ENCODE assay signal across 3 fruit fly cellular contexts in the genomic region with DNA sequence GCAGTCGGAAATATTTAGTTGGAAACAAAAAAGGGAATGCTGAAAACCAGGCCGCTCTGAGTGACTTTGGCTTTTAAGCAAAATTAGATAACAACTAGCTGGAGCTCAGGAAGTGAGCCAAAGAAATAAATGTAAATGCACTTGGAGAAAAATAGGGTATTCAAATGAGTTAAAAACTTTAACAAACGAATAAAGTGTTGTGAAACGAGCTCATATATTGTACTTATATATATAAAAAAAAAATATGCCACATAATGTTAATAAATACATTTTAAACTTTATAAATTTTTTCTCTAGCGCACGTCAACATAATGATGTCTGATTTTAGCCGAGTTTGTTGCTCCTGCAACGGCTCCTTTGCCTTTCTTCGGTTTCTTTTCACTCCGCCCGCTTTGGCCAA.
A peak's percentile ranks its signal among the peaks of the same experiment; 100 is the strongest.
TF ChIP-seq lines count a peak whose summit lies in the region.

No protein-coding gene starts in this region.

- no peak for TF ChIP-seq CTCF in whole organism, embryonic (GFP tag; optimal IDR thresholded peaks at IDR 0.05; lab: Kevin White, UChicago)

TF ChIP-seq in whole organism, embryonic, 481 proteins besides CTCF, POLR2A, EP300 and RAD21:
- TF ChIP-seq Ets65A (GFP tag; lab: Kevin White, UChicago) (peak; percentile 14), gem (tag; optimal IDR thresholded peaks at IDR 0.05; lab: Kevin White, UChicago) (peak; percentile 14), danr (GFP tag; IDR thresholded peaks at IDR 0.05; lab: Robert Waterston, UW) (no peak), CG11456 (GFP tag; IDR thresholded peaks at IDR 0.05; lab: Robert Waterston, UW) (no peak), gro (GFP tag; optimal IDR thresholded peaks at IDR 0.05; lab: Kevin White, UChicago) (no peak), ato (GFP tag; IDR thresholded peaks at IDR 0.05; lab: Robert Waterston, UW; ENCODE audit: partially characterized antibody) (no peak), ap (GFP tag; IDR thresholded peaks at IDR 0.05; lab: Robert Waterston, UW) (no peak), z (GFP tag; IDR thresholded peaks at IDR 0.05; lab: Robert Waterston, UW) (no peak), Hr51 (GFP tag; optimal IDR thresholded peaks at IDR 0.05; lab: Kevin White, UChicago) (peak in 1 of 2 experiments; percentile 16), Sox102F (GFP tag; optimal IDR thresholded peaks at IDR 0.05; lab: Kevin White, UChicago) (peak; percentile 29), PHDP (tag; optimal IDR thresholded peaks at IDR 0.05; lab: Kevin White, UChicago) (no peak), CG15269 (tag; optimal IDR thresholded peaks at IDR 0.05; lab: Kevin White, UChicago) (peak; percentile 4), CG34376 (GFP tag; optimal IDR thresholded peaks at IDR 0.05; lab: Kevin White, UChicago) (no peak), bcd (GFP tag; optimal IDR thresholded peaks at IDR 0.05; lab: Kevin White, UChicago) (no peak), Adf1 (GFP tag; IDR thresholded peaks at IDR 0.05; lab: Robert Waterston, UW) (no peak), Bteb2 (GFP tag; optimal IDR thresholded peaks at IDR 0.05; lab: Kevin White, UChicago) (no peak), CG11695 (GFP tag; IDR thresholded peaks at IDR 0.05; lab: Robert Waterston, UW) (no peak)

TF ChIP-seq in whole organism, prepupa, 60 proteins besides CTCF, POLR2A, EP300 and RAD21 (continues in another document):
- TF ChIP-seq CG8119 (GFP tag; IDR thresholded peaks at IDR 0.05; lab: Robert Waterston, UW) (peak; percentile 48; the same call in 2 of the 3 replicates), CG10669 (GFP tag; optimal IDR thresholded peaks at IDR 0.05; lab: Kevin White, UChicago) (no peak), Ets21C (GFP tag; optimal IDR thresholded peaks at IDR 0.05; lab: Kevin White, UChicago) (no peak), achi (GFP tag; optimal IDR thresholded peaks at IDR 0.05; lab: Kevin White, UChicago) (no peak), Hr4 (GFP tag; optimal IDR thresholded peaks at IDR 0.05; lab: Kevin White, UChicago) (peak; percentile 38), dac (GFP tag; optimal IDR thresholded peaks at IDR 0.05; lab: Kevin White, UChicago) (no peak), CG8319 (GFP tag; optimal IDR thresholded peaks at IDR 0.05; lab: Kevin White, UChicago) (no peak), CG3919 (GFP tag; optimal IDR thresholded peaks at IDR 0.05; lab: Kevin White, UChicago) (no peak), Hr38 (GFP tag; optimal IDR thresholded peaks at IDR 0.05; lab: Kevin White, UChicago) (no peak), fd59A (GFP tag; optimal IDR thresholded peaks at IDR 0.05; lab: Kevin White, UChicago) (no peak), CG8632 (GFP tag; optimal IDR thresholded peaks at IDR 0.05; lab: Kevin White, UChicago) (peak; percentile 27), CG6854 (GFP tag; optimal IDR thresholded peaks at IDR 0.05; lab: Kevin White, UChicago) (no peak), spab (GFP tag; optimal IDR thresholded peaks at IDR 0.05; lab: Kevin White, UChicago) (no peak), Sox102F (GFP tag; optimal IDR thresholded peaks at IDR 0.05; lab: Kevin White, UChicago) (peak; percentile 13), CG11294 (GFP tag; IDR thresholded peaks at IDR 0.05; lab: Robert Waterston, UW) (no peak), esn (GFP tag; optimal IDR thresholded peaks at IDR 0.05; lab: Kevin White, UChicago) (peak; percentile 41), CG10631 (GFP tag; optimal IDR thresholded peaks at IDR 0.05; lab: Kevin White, UChicago) (no peak), CG3032 (tag; optimal IDR thresholded peaks at IDR 0.05; lab: Kevin White, UChicago) (no peak), pdm3 (GFP tag; optimal IDR thresholded peaks at IDR 0.05; lab: Kevin White, UChicago) (no peak), svp (GFP tag; lab: Kevin White, UChicago) (peak; percentile 72), Eip75B (GFP tag; optimal IDR thresholded peaks at IDR 0.05; lab: Kevin White, UChicago) (no peak), Sox14 (GFP tag; optimal IDR thresholded peaks at IDR 0.05; lab: Kevin White, UChicago) (no peak), CG31627 (GFP tag; optimal IDR thresholded peaks at IDR 0.05; lab: Kevin White, UChicago) (no peak), CG6792 (GFP tag; optimal IDR thresholded peaks at IDR 0.05; lab: Kevin White, UChicago) (no peak), Sox15 (GFP tag; optimal IDR thresholded peaks at IDR 0.05; lab: Kevin White, UChicago) (no peak), CG6163 (GFP tag; IDR thresholded peaks at IDR 0.05; lab: Robert Waterston, UW) (peak; percentile 42; the same call in 2 of the 3 replicates), Smox (GFP tag; optimal IDR thresholded peaks at IDR 0.05; lab: Kevin White, UChicago) (peak; percentile 22), Ets96B (tag; optimal IDR thresholded peaks at IDR 0.05; lab: Kevin White, UChicago) (no peak), ss (GFP tag; optimal IDR thresholded peaks at IDR 0.05; lab: Kevin White, UChicago) (no peak), CG9139 (GFP tag; optimal IDR thresholded peaks at IDR 0.05; lab: Kevin White, UChicago) (no peak), topi (GFP tag; optimal IDR thresholded peaks at IDR 0.05; lab: Kevin White, UChicago) (peak; percentile 9), CG15336 (GFP tag; IDR thresholded peaks at IDR 0.05; lab: Robert Waterston, UW) (peak; percentile 28; the same call in 1 of the 2 replicates), Gug (GFP tag; IDR thresholded peaks at IDR 0.05; lab: Robert Waterston, UW) (no peak), lz (GFP tag; optimal IDR thresholded peaks at IDR 0.05; lab: Kevin White, UChicago) (no peak), Eip78C (GFP tag; lab: Kevin White, UChicago) (peak; percentile 69), net (GFP tag; optimal IDR thresholded peaks at IDR 0.05; lab: Kevin White, UChicago) (no peak), acj6 (GFP tag; optimal IDR thresholded peaks at IDR 0.05; lab: Kevin White, UChicago) (peak; percentile 34), CG11902 (GFP tag; optimal IDR thresholded peaks at IDR 0.05; lab: Kevin White, UChicago) (no peak)

TF ChIP-seq in whole organism, wandering third instar larva, 38 proteins besides CTCF, POLR2A, EP300 and RAD21:
- TF ChIP-seq woc (GFP tag; optimal IDR thresholded peaks at IDR 0.05; lab: Kevin White, UChicago) = no peak
- no peak for TF ChIP-seq CG9705 (GFP tag; optimal IDR thresholded peaks at IDR 0.05; lab: Kevin White, UChicago)
- no peak for TF ChIP-seq Rel (GFP tag; optimal IDR thresholded peaks at IDR 0.05; lab: Kevin White, UChicago)
- TF ChIP-seq Rel (tag; optimal IDR thresholded peaks at IDR 0.05; lab: Kevin White, UChicago) = no peak
- peak; percentile 38 for TF ChIP-seq h (GFP tag; optimal IDR thresholded peaks at IDR 0.05; lab: Kevin White, UChicago)
- TF ChIP-seq dmrt93B (GFP tag; optimal IDR thresholded peaks at IDR 0.05; lab: Kevin White, UChicago) = no peak
- TF ChIP-seq OdsH (GFP tag; optimal IDR thresholded peaks at IDR 0.05; lab: Kevin White, UChicago) = peak; percentile 29
- no peak for TF ChIP-seq Dfd (GFP tag; optimal IDR thresholded peaks at IDR 0.05; lab: Kevin White, UChicago)
- no peak for TF ChIP-seq br (GFP tag; optimal IDR thresholded peaks at IDR 0.05; lab: Kevin White, UChicago)
- no peak for TF ChIP-seq usp (GFP tag; optimal IDR thresholded peaks at IDR 0.05; lab: Kevin White, UChicago)
- no peak for TF ChIP-seq brk (GFP tag; optimal IDR thresholded peaks at IDR 0.05; lab: Kevin White, UChicago)
- peak; percentile 17 for TF ChIP-seq rgr (GFP tag; optimal IDR thresholded peaks at IDR 0.05; lab: Kevin White, UChicago)
- no peak for TF ChIP-seq Hr78 (GFP tag; optimal IDR thresholded peaks at IDR 0.05; lab: Kevin White, UChicago)
- TF ChIP-seq psq (GFP tag; optimal IDR thresholded peaks at IDR 0.05; lab: Kevin White, UChicago) = peak; percentile 28
- TF ChIP-seq Hnf4 (GFP tag; optimal IDR thresholded peaks at IDR 0.05; lab: Kevin White, UChicago) = peak; percentile 1
- no peak for TF ChIP-seq CG32264 (GFP tag; optimal IDR thresholded peaks at IDR 0.05; lab: Kevin White, UChicago)
